Fruit fly (Drosophila melanogaster) whole organism, adult: ENCODE results near the gene Vml.

Experiments used
- CG11617 ChIP-seq: fragments of 200-800 bp; sonication (Bioruptor generic); optimal IDR thresholded peaks from 2 replicates; lab custom pipeline; 2017; ENCODE audit warnings: mild to moderate bottlenecking, missing biosample characterization, missing genetic modification reagents, missing genetic modification characterization
- CG33017 ChIP-seq: fragments of 200-800 bp; sonication (Bioruptor generic); optimal IDR thresholded peaks from 2 replicates; lab custom pipeline; 2018; ENCODE audit warnings: missing biosample characterization, mild to moderate bottlenecking, missing genetic modification characterization, moderate library complexity
- CG7101 ChIP-seq: fragments of 200-800 bp; sonication (Bioruptor generic); optimal IDR thresholded peaks from 2 replicates; lab custom pipeline; 2018; ENCODE audit warnings: missing biosample characterization, mild to moderate bottlenecking, missing genetic modification characterization, moderate library complexity
- Clk ChIP-seq: fragments of 200-800 bp; sonication (Bioruptor generic); optimal IDR thresholded peaks from 2 replicates; lab custom pipeline; 2017; ENCODE audit warnings: missing biosample characterization, missing genetic modification characterization
- bab1 ChIP-seq: fragments of 200-800 bp; sonication (Bioruptor generic); optimal IDR thresholded peaks from 3 replicates; lab custom pipeline; 2019; ENCODE audit warnings: missing biosample characterization, mild to moderate bottlenecking, missing genetic modification characterization, moderate library complexity
- cnc ChIP-seq, 2 experiments: fragments of >200 bp; optimal IDR thresholded peaks; 2 replicates each; lab custom pipeline; 2017
- kay ChIP-seq: fragments of 200-800 bp; sonication (Bioruptor generic); peaks from one replicate; lab custom pipeline; 2016; ENCODE audit warnings: missing biosample characterization, missing genetic modification characterization, borderline replicate concordance
- pad ChIP-seq: fragments of 200-800 bp; sonication (Bioruptor generic); optimal IDR thresholded peaks from 3 replicates; lab custom pipeline; 2017; ENCODE audit warnings: missing biosample characterization, missing genetic modification characterization, mild to moderate bottlenecking, moderate library complexity, missing genetic modification reagents

Vml gene

dm6 chrX:2326828-2327227, 51.2 kb downstream of the Vml start, which contains the start of gene CG2854:
Gene CG2854 (plus strand): TSS chrX:2327128.
- no peak for TF ChIP-seq bab1 (GFP tag; lab: Kevin White, UChicago)
- TF ChIP-seq Clk (GFP tag; lab: Kevin White, UChicago) = no peak
- TF ChIP-seq cnc (optimal IDR thresholded peaks at IDR 0.05; lab: Kevin White, UChicago) = no peak
- no peak for TF ChIP-seq pad (GFP tag; lab: Kevin White, UChicago)
- TF ChIP-seq CG33017 (tag; lab: Kevin White, UChicago) = no peak
- TF ChIP-seq CG11617 (GFP tag; lab: Kevin White, UChicago) = no peak
- TF ChIP-seq CG7101 (tag; lab: Kevin White, UChicago) = no peak
- TF ChIP-seq kay (GFP tag; lab: Kevin White, UChicago) = no peak
